Worm (Caenorhabditis elegans) whole organism, L3 larva: ENCODE results near the gene W04D2.4.
A peak's percentile ranks its signal among the peaks of the same experiment; 100 is the strongest.

Experiments used
- R02D3.7 ChIP-seq: fragments of 150-350 bp; optimal IDR thresholded peaks from 2 replicates; lab custom pipeline; 2014; ENCODE audit warnings: missing biosample characterization, missing genetic modification characterization
- ZK546.5 ChIP-seq: sonication (generic microtip); optimal IDR thresholded peaks from 2 replicates; lab custom pipeline; 2017; ENCODE audit warnings: missing biosample characterization, missing genetic modification characterization
- aly-2 ChIP-seq: fragments of 150-350 bp; optimal IDR thresholded peaks from 2 replicates; lab custom pipeline; 2014; ENCODE audit warnings: missing biosample characterization, missing genetic modification characterization
- ama-1 ChIP-seq: fragments of 150-350 bp; optimal IDR thresholded peaks from 2 replicates; lab custom pipeline; 2018
- ceh-28 ChIP-seq: fragments of 150-350 bp; optimal IDR thresholded peaks from 2 replicates; lab custom pipeline; 2014; ENCODE audit warnings: missing biosample characterization, missing genetic modification reagents, missing genetic modification characterization
- ceh-82 ChIP-seq: fragments of 150-350 bp; optimal IDR thresholded peaks from 2 replicates; lab custom pipeline; 2014; ENCODE audit warnings: missing biosample characterization, missing genetic modification characterization
- ceh-9 ChIP-seq: sonication (generic microtip); optimal IDR thresholded peaks from 2 replicates; lab custom pipeline; 2018; ENCODE audit warnings: missing biosample characterization, missing genetic modification characterization
- daf-12 ChIP-seq: fragments of 150-350 bp; optimal IDR thresholded peaks from 2 replicates; lab custom pipeline; 2014; ENCODE audit warnings: missing biosample characterization, missing genetic modification reagents, missing genetic modification characterization
- egl-27 ChIP-seq: sonication (generic microtip); optimal IDR thresholded peaks from 4 replicates; lab custom pipeline; 2017; ENCODE audit warnings: missing biosample characterization, missing genetic modification reagents, missing genetic modification characterization
- elt-1 ChIP-seq: fragments of 150-350 bp; optimal IDR thresholded peaks from 2 replicates; lab custom pipeline; 2014; ENCODE audit warnings: missing biosample characterization, missing genetic modification characterization
- elt-2 ChIP-seq: sonication (generic microtip); optimal IDR thresholded peaks from 2 replicates; lab custom pipeline; 2016; ENCODE audit warnings: missing genetic modification reagents, mild to moderate bottlenecking, missing genetic modification characterization, missing compliant biosample characterization
- elt-3 ChIP-seq, 3 experiments: fragments of 150-350 bp in 1 of 3; sonication (generic microtip) in 2 of 3; optimal IDR thresholded peaks; 2 replicates in 2 of 3; 4 replicates in 1 of 3; lab custom pipeline; 2014 to 2017; ENCODE audit warnings: missing biosample characterization in 3 of 3, missing genetic modification characterization in 3 of 3
- fkh-10 ChIP-seq: sonication (generic microtip); optimal IDR thresholded peaks from 2 replicates; lab custom pipeline; 2017; ENCODE audit warnings: missing biosample characterization, missing genetic modification reagents, missing genetic modification characterization
- fkh-2 ChIP-seq: fragments of 150-350 bp; optimal IDR thresholded peaks from 2 replicates; lab custom pipeline; 2014; ENCODE audit warnings: missing biosample characterization, missing genetic modification reagents, missing genetic modification characterization
- fos-1 ChIP-seq: fragments of 150-350 bp; optimal IDR thresholded peaks from 2 replicates; lab custom pipeline; 2014; ENCODE audit warnings: missing biosample characterization, missing genetic modification characterization
- hmg-11 ChIP-seq: sonication (generic microtip); optimal IDR thresholded peaks from 2 replicates; lab custom pipeline; 2016; ENCODE audit warnings: missing genetic modification characterization, missing compliant biosample characterization
- jun-1 ChIP-seq: fragments of 150-350 bp; optimal IDR thresholded peaks from 2 replicates; lab custom pipeline; 2014; ENCODE audit warnings: missing biosample characterization, missing genetic modification reagents, missing genetic modification characterization
- lin-15B ChIP-seq: fragments of 150-350 bp; optimal IDR thresholded peaks from 2 replicates; lab custom pipeline; 2014; ENCODE audit warnings: missing biosample characterization, missing genetic modification characterization
- lin-39 ChIP-seq: fragments of 150-350 bp; optimal IDR thresholded peaks from 2 replicates; lab custom pipeline; 2018; ENCODE audit warnings: missing biosample characterization, missing genetic modification reagents, missing genetic modification characterization
- lsy-12 ChIP-seq: sonication (generic microtip); optimal IDR thresholded peaks from 2 replicates; lab custom pipeline; 2016; ENCODE audit warnings: mild to moderate bottlenecking, missing genetic modification characterization, missing compliant biosample characterization
- mdl-1 ChIP-seq: fragments of 150-350 bp; optimal IDR thresholded peaks from 2 replicates; lab custom pipeline; 2014; ENCODE audit warnings: missing biosample characterization, missing genetic modification characterization
- mml-1 ChIP-seq: fragments of 150-350 bp; sonication (generic microtip); optimal IDR thresholded peaks from 3 replicates; lab custom pipeline; 2014; ENCODE audit warnings: missing biosample characterization, missing genetic modification characterization
- nfya-1 ChIP-seq: sonication (generic microtip); optimal IDR thresholded peaks from 2 replicates; lab custom pipeline; 2017; ENCODE audit warnings: missing genetic modification characterization, mild to moderate bottlenecking, missing compliant biosample characterization, antibody characterized with exemption, moderate library complexity; ENCODE audit not compliant: insufficient read depth
- nhr-11 ChIP-seq: fragments of 150-350 bp; optimal IDR thresholded peaks from 2 replicates; lab custom pipeline; 2014; ENCODE audit warnings: missing biosample characterization, missing genetic modification characterization
- nhr-12 ChIP-seq: fragments of 150-350 bp; optimal IDR thresholded peaks from 2 replicates; lab custom pipeline; 2014; ENCODE audit warnings: missing biosample characterization, missing genetic modification characterization
- nhr-23 ChIP-seq: fragments of 150-350 bp; optimal IDR thresholded peaks from 2 replicates; lab custom pipeline; 2014; ENCODE audit warnings: missing biosample characterization, missing genetic modification reagents, missing genetic modification characterization
- nhr-25 ChIP-seq: sonication (generic microtip); optimal IDR thresholded peaks from 2 replicates; lab custom pipeline; 2017; ENCODE audit warnings: missing biosample characterization, missing genetic modification characterization
- nhr-43 ChIP-seq: sonication (generic microtip); optimal IDR thresholded peaks from 2 replicates; lab custom pipeline; 2016; ENCODE audit warnings: mild to moderate bottlenecking, missing genetic modification characterization, missing compliant biosample characterization; ENCODE audit not compliant: poor library complexity, severe bottlenecking
- nhr-67 ChIP-seq: fragments of 150-350 bp; optimal IDR thresholded peaks from 2 replicates; lab custom pipeline; 2014; ENCODE audit warnings: missing biosample characterization, missing genetic modification characterization
- nhr-76 ChIP-seq: fragments of 150-350 bp; sonication (generic microtip); optimal IDR thresholded peaks from 5 replicates; lab custom pipeline; 2014; ENCODE audit warnings: missing biosample characterization, missing genetic modification characterization
- pha-4 ChIP-seq: fragments of 150-350 bp; optimal IDR thresholded peaks from 2 replicates; lab custom pipeline; 2014; ENCODE audit warnings: missing biosample characterization, missing genetic modification reagents, missing genetic modification characterization
- pqm-1 ChIP-seq: fragments of 150-350 bp; optimal IDR thresholded peaks from 2 replicates; lab custom pipeline; 2017; ENCODE audit warnings: missing biosample characterization, missing genetic modification characterization, inconsistent platforms
- skn-1 ChIP-seq: fragments of 150-350 bp; optimal IDR thresholded peaks from 2 replicates; lab custom pipeline; 2014; ENCODE audit warnings: missing biosample characterization, missing genetic modification characterization
- tbx-2 ChIP-seq: sonication (generic microtip); optimal IDR thresholded peaks from 2 replicates; lab custom pipeline; 2016; ENCODE audit warnings: mild to moderate bottlenecking, missing genetic modification characterization, missing compliant biosample characterization
- unc-39 ChIP-seq: sonication (generic microtip); optimal IDR thresholded peaks from 4 replicates; lab custom pipeline; 2017; ENCODE audit warnings: missing biosample characterization, missing genetic modification characterization
- unc-62 ChIP-seq: fragments of 150-350 bp; sonication (generic microtip); optimal IDR thresholded peaks from 4 replicates; lab custom pipeline; 2014; ENCODE audit warnings: missing biosample characterization, missing genetic modification reagents, missing genetic modification characterization
- zag-1 ChIP-seq: fragments of 150-350 bp; optimal IDR thresholded peaks from 2 replicates; lab custom pipeline; 2014; ENCODE audit warnings: missing biosample characterization, missing genetic modification characterization
- ztf-11 ChIP-seq: fragments of 150-350 bp; optimal IDR thresholded peaks from 2 replicates; lab custom pipeline; 2014; ENCODE audit warnings: missing biosample characterization, missing genetic modification characterization
- ztf-4 ChIP-seq: fragments of 150-350 bp; optimal IDR thresholded peaks from 2 replicates; lab custom pipeline; 2014; ENCODE audit warnings: missing biosample characterization, missing genetic modification characterization

The W04D2.4 gene

DNA sequence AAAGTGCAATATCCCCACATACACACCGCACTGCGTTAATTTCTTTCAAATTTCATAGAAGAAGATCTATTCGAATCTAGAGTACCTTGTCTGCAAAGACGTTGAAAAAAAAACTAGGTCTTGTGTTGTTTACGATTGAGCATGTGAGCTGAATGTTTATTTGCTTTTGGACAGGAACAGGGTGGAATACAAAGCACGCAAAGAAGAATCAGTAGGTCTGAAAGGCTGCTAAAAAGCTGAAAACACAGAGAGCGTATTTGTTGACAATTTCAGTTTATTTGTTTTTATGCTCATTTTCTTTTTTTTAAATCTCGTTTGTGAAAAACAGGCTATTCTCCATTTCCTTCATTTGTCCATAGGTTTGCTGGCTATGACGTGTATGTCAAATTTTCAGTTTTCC is 37.4 kb upstream of the W04D2.4 start:
- TF ChIP-seq nhr-12 (tag; lab: Kevin White, UChicago) = no peak
- peak; percentile 26 for TF ChIP-seq pha-4 (tag; lab: Kevin White, UChicago)

DNA sequence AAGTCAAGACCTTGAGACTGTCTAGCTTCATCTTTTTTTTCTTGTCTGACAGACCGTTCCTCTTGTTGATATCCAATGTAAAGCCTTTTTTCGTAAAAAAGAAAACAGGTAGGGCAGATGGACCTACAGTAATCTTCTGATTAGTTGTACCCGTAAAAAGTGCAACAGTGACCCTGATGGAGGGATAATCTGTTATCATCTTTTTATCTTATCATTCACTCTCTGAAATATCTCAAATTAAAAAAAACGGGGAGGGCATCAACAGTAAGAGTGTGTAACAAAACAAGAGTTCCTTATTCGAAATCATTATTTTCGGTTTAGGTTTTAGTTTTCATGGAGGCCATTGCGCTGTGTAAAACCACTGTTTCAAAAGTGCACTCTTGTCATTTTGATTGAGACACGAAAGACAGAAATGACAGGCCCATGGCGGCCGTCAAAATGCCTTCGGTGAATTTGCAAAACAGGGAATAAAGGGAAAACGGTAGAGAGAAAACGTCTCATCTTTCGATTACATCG is 36.1 kb upstream of the W04D2.4 start:
- no peak for TF ChIP-seq nhr-12 (tag; lab: Kevin White, UChicago)
- peak; percentile 81 for TF ChIP-seq nhr-25 (tag; lab: Kevin White, UChicago)
- peak; percentile 25 for TF ChIP-seq elt-1 (tag; lab: Kevin White, UChicago)
- no peak for TF ChIP-seq nhr-67 (tag; lab: Kevin White, UChicago)
- TF ChIP-seq mml-1 (tag; lab: Kevin White, UChicago) = no peak
- peak; percentile 88 for TF ChIP-seq unc-62 (GFP tag; lab: Kevin White, UChicago)
- TF ChIP-seq elt-2 (tag; lab: Kevin White, UChicago) = no peak
- TF ChIP-seq lin-15B (tag; lab: Kevin White, UChicago) = no peak
- TF ChIP-seq ztf-4 = no peak
- peak; percentile 55 for TF ChIP-seq nhr-43 (tag; lab: Kevin White, UChicago)
- no peak for TF ChIP-seq skn-1
- TF ChIP-seq mdl-1 (tag; lab: Kevin White, UChicago) = no peak
- TF ChIP-seq jun-1 (tag; lab: Kevin White, UChicago) = no peak
- TF ChIP-seq lsy-12 (tag; lab: Kevin White, UChicago) = no peak
- TF ChIP-seq egl-27 (tag; lab: Kevin White, UChicago) = no peak
- no peak for TF ChIP-seq unc-39
- no peak for TF ChIP-seq ceh-28 (tag; lab: Kevin White, UChicago)
- TF ChIP-seq fkh-2 (tag; lab: Kevin White, UChicago) = no peak
- TF ChIP-seq ztf-11 = no peak
- TF ChIP-seq elt-3 (tag; optimal IDR thresholded peaks at IDR 0.05; lab: Kevin White, UChicago) = peak; percentile 40 to 97 (median 51)
- TF ChIP-seq pha-4 (tag; lab: Kevin White, UChicago) = no peak
- TF ChIP-seq fkh-10 (GFP tag; lab: Kevin White, UChicago) = no peak
- no peak for TF ChIP-seq nhr-11
- TF ChIP-seq lin-39 (tag; lab: Kevin White, UChicago) = no peak
- no peak for TF ChIP-seq ceh-9 (tag; lab: Kevin White, UChicago)
- peak; percentile 26 for TF ChIP-seq daf-12
- peak; percentile 30 for TF ChIP-seq nfya-1 (tag; lab: Kevin White, UChicago)
- no peak for TF ChIP-seq fos-1 (tag; lab: Kevin White, UChicago)
- TF ChIP-seq ama-1 (lab: Kevin White, UChicago) = no peak
- no peak for TF ChIP-seq ZK546.5
- TF ChIP-seq hmg-11 = no peak
- TF ChIP-seq nhr-23 (tag; lab: Kevin White, UChicago) = no peak
- TF ChIP-seq zag-1 = no peak

DNA sequence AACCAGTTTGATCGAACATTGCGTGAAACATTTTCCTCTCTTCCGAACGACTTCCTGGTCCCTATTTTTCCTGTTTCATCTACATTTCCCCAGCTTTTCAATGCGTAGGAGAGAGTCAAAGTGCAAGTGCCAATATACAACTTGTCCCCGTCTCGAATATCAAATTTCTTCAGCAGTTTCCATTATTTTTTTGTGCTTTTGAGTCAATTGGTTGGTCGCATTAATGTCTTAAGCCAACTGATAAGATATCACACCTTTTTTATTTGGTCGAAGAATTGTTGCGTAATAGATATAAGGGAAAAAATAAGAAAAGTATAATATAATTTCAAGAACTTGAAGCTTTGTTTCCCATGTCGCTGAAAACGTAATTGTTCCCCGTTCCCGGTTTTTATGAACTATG is 34.8 kb upstream of the W04D2.4 start:
- TF ChIP-seq elt-2 (tag; lab: Kevin White, UChicago) (peak; percentile 66), jun-1 (tag; lab: Kevin White, UChicago) (no peak), pqm-1 (tag; lab: Kevin White, UChicago) (peak; percentile 44), ztf-4 (no peak)
- TF ChIP-seq, all 47 proteins: peak for 2

ce11 chrV:12531084-12531483 is 33.5 kb upstream of the W04D2.4 start:
- TF ChIP-seq elt-3 (tag; optimal IDR thresholded peaks at IDR 0.05; lab: Kevin White, UChicago) = no peak
- no peak for TF ChIP-seq nhr-11
- no peak for TF ChIP-seq aly-2
- no peak for TF ChIP-seq ceh-82 (tag; lab: Kevin White, UChicago)
- no peak for TF ChIP-seq ama-1 (lab: Kevin White, UChicago)
- TF ChIP-seq elt-1 (tag; lab: Kevin White, UChicago) = no peak
- TF ChIP-seq daf-12 = no peak
- no peak for TF ChIP-seq R02D3.7
- no peak for TF ChIP-seq zag-1
- TF ChIP-seq ceh-9 (tag; lab: Kevin White, UChicago) = no peak
- TF ChIP-seq tbx-2 (tag; lab: Kevin White, UChicago) = no peak
- no peak for TF ChIP-seq nhr-23 (tag; lab: Kevin White, UChicago)
- no peak for TF ChIP-seq nhr-76 (tag; lab: Kevin White, UChicago)
- no peak for TF ChIP-seq elt-2 (tag; lab: Kevin White, UChicago)
- TF ChIP-seq fkh-2 (tag; lab: Kevin White, UChicago) = no peak
- TF ChIP-seq pqm-1 (tag; lab: Kevin White, UChicago) = no peak
- no peak for TF ChIP-seq lsy-12 (tag; lab: Kevin White, UChicago)
